Worm (Caenorhabditis elegans) whole organism, L4/young adult: Measurements from ENCODE around the gene nspb-7.

Experiments used
- W03F9.2 ChIP-seq: fragments of 150-350 bp; optimal IDR thresholded peaks from 2 replicates; lab custom pipeline; 2014; ENCODE audit warnings: missing biosample characterization, missing genetic modification characterization
- dao-5 ChIP-seq: sonication (generic microtip); optimal IDR thresholded peaks from 2 replicates; lab custom pipeline; 2016; ENCODE audit warnings: missing genotype, missing genetic modification characterization, moderate library complexity, missing compliant biosample characterization
- him-1 ChIP-seq: sonication (generic microtip); optimal IDR thresholded peaks from 2 replicates; lab custom pipeline; 2016; ENCODE audit warnings: missing genotype, missing genetic modification reagents, missing genetic modification characterization, missing compliant biosample characterization

Gene nspb-7

DNA sequence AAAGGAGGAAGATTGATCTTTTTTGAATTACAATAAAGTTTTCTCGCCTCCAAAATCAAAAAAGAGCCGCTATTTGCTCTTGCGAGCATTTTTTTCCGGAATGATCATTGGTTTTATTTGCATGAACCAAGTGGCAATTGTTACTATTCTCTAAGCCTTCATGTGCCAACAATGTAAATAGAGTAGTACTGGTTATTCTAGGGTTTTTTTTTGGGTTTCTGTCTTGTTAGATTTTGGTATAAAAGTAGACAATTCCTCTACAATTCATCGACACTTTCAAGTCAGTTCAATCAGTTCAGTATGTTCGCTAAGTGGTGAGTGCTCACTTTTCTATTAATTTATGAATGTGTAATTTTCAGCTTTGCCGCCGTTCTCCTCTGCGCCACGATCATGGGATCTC is at the start of gene nspb-7:
Gene nspb-7, plus strand, starts transcription at position 301 of the 400 bp plus-strand sequence.
- TF ChIP-seq him-1 (tag; lab: Kevin White, UChicago) (no peak), dao-5 (no peak), W03F9.2 (tag; lab: Kevin White, UChicago) (no peak)

DNA sequence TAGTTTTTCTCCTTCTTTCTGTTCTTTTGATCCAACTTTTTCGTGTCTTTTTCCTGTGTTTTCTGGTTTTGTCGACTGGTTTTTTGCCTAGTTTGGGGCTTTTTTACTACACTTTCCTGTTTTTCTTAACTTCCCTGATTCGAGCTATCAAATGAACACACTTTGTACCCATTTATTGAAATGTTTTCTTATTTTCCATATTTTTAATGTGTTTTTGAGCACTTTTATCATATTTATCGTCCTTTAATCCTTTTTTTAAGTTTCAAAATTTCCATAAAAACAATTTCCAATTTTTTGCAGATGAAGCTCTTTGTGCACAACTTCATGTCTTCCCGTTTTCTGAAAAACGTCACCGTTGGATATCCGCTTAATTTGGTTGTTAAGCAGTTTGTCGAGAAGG is 44.1 kb upstream of the nspb-7 start, which contains the start of gene C04H5.1:
Gene C04H5.1, plus strand, starts transcription at position 301 of the 400 bp plus-strand sequence.
- TF ChIP-seq W03F9.2 (tag; lab: Kevin White, UChicago) = no peak
- TF ChIP-seq dao-5 = no peak
- no peak for TF ChIP-seq him-1 (tag; lab: Kevin White, UChicago)

DNA sequence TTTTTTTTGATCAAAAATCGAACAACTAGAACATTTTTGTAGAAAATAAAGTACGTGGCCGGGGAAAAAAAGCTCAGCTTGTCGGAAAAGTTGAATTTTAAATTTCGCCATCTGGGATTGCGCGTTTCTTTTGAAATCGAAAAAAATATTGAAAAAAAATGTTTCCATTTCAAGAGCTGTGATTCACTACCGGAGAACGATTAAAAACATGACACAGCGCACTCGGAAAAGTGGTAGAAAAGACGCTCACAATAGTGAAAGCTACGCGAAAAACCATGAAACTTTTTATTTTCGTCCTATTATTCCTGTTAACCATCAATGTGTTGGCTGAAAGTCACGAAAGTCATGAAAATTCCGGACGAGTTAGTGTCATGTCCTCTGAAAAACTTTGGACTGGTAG is 40.4 kb upstream of the nspb-7 start, which contains the start of the genes clec-147 and C04H5.7:
Gene clec-147, minus strand, starts transcription at position 101 of the 400 bp plus-strand sequence.
Gene C04H5.7, plus strand, starts transcription at position 219 of the 400 bp plus-strand sequence.
- TF ChIP-seq him-1 (tag; lab: Kevin White, UChicago) (no peak), W03F9.2 (tag; lab: Kevin White, UChicago) (no peak), dao-5 (no peak)

DNA sequence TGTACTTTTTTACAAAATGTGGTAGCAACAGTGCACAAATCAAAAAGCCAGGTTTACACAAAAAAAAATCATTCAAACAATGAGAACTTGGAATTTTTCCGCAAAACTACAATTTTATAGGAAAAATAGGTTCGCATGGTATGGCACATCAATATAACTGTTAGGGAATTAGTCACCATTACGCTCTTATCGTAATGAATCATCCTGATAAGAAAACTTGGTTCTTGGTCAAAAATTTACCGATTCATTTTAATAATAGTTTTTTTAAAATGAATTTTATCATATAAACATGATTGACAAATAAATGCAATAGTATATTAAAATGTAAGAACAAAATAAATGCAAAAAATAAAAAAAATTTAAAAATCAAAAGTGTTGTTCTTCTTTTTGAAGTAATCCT is 37.6 kb upstream of the nspb-7 start:
- TF ChIP-seq him-1 (tag; lab: Kevin White, UChicago) (no peak), W03F9.2 (tag; lab: Kevin White, UChicago) (no peak), dao-5 (no peak)

DNA sequence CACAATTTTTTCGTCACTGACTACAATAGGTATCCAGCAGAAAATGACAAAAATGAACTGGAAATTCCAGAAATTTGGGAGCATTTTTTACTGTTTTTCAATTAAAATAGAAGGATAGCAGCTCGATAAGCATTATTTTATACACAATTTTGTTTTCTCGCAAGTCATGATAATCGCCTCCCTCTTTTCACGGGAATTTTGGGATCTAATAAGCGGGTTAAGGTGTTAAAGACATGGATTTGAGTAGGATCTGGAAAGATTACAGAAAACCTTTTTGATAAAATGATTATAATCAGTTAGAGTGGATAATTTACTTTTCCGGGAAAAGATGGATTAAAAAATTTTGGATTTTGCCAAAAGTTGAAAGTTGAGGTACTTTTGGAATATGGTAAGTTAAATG is 29.4 kb upstream of the nspb-7 start, which contains the start of gene gcy-29:
Gene gcy-29, minus strand, starts transcription at position 101 of the 400 bp plus-strand sequence.
- TF ChIP-seq him-1 (tag; lab: Kevin White, UChicago) = no peak
- TF ChIP-seq dao-5 = no peak
- no peak for TF ChIP-seq W03F9.2 (tag; lab: Kevin White, UChicago)

DNA sequence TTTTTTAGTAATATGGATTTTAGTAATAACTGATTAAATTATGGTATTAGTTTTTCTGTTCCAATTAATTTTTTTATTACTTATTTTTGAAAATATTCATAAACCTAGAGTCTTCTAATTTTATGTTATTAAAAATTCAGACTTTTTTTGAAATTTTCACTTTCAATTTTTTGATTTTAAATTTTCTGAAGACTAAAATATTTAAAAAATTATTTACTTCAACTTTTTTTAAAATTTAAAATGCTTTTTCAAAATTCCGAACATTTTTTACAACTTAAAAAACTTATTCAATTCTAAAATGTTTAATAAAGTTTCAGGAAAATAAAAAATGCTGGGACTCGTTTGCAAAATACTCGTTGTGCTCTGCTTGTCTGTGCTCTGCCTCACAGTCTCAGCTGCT is 27.5 kb upstream of the nspb-7 start, which contains the start of gene nlp-41:
Gene nlp-41, plus strand, starts transcription at position 301 of the 400 bp plus-strand sequence.
- no peak for TF ChIP-seq W03F9.2 (tag; lab: Kevin White, UChicago)
- no peak for TF ChIP-seq dao-5
- TF ChIP-seq him-1 (tag; lab: Kevin White, UChicago) = no peak

DNA sequence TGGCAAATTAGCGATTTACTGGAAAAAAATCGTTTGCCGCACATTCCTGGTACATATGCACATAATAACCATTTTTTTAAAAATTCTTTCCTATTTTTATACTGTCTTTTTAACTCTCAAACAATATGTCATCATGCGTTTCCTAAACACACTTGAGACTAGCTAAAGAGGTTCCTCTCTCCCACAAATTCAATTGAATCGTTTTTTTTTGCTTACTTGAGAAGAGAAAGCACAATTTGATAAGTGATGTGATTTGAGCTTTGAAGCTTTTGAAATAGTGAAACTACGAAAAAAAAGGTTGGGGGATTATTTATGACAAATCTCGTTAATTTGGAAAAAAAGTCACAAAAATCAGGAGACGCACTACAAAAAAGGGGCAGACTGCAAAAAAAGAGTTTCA is 23.1 kb upstream of the nspb-7 start:
- TF ChIP-seq dao-5 = no peak
- TF ChIP-seq him-1 (tag; lab: Kevin White, UChicago) = no peak
- TF ChIP-seq W03F9.2 (tag; lab: Kevin White, UChicago) = no peak

DNA sequence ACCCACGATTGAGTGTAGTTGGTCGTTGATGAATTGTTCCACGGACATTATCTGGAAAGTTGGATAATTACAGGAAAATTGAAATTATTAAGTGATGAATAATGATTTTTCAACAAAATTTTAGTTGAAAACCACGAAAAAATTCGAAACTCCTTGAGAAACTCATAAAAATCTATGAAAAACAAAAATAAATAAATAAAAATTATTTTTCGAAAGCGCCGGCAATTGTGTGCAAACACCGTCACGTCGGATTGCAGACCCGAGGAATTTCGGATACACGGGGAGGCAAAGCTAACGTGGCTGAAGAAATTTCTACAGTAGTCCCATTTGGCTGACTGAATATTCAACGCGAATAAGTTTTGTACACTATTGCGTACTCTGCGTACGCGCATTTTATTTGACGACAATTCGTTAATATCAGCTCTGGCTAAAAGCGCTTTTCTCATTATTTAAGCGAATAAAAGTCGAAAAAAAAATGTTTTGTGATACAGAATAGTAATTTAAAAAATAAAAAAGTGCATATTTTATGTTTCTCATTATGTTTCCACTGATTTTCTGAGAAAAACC is 16.5 kb upstream of the nspb-7 start, which contains the start of gene mog-4:
Gene mog-4, minus strand, starts transcription at position 51 of the 567 bp plus-strand sequence.
- peak; percentile 38 for TF ChIP-seq dao-5
- peak; percentile 96 for TF ChIP-seq him-1 (tag; lab: Kevin White, UChicago)
- TF ChIP-seq W03F9.2 (tag; lab: Kevin White, UChicago) = peak; percentile 88

DNA sequence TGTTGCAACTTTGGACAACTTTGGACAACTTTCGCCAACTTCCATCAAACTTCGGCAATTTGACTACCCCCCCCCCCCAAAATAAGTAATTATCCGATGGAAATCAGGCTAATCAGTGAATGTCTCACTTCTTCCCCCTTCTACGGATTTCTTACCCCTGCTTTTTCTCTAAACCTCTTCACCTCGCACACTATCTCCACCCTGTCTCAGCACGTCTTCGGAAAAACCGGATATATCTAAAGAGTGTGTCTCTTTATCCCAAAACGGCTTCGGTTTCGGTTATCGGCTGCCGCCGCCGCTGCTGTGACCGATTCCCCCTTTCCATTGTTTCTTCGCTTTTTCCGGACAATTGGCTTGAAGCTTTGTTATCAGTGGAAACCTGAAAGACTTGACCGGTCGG is 10.3 kb upstream of the nspb-7 start:
- no peak for TF ChIP-seq dao-5
- TF ChIP-seq W03F9.2 (tag; lab: Kevin White, UChicago) = no peak
- no peak for TF ChIP-seq him-1 (tag; lab: Kevin White, UChicago)

DNA sequence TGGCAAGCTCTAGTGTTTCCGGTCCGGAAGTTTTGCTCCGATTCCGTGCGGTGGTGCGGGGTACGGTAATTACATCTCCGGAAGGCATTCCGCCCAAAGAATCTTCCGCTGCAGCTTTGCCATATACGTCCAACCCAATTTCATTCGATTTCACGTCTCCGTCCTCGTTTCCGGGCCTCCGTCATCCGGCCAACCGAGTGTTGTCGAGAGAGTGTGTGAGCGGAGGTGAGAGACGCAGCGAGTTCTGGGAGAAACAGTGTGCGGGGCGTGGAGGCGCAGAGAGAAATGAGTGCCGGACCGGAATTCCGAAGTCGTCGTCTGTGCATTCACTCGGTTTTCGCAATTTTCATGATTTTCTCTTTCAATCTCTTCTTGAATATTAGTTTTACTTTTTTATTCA is 8.8 kb upstream of the nspb-7 start:
- TF ChIP-seq W03F9.2 (tag; lab: Kevin White, UChicago) (no peak), dao-5 (no peak), him-1 (tag; lab: Kevin White, UChicago) (no peak)

DNA sequence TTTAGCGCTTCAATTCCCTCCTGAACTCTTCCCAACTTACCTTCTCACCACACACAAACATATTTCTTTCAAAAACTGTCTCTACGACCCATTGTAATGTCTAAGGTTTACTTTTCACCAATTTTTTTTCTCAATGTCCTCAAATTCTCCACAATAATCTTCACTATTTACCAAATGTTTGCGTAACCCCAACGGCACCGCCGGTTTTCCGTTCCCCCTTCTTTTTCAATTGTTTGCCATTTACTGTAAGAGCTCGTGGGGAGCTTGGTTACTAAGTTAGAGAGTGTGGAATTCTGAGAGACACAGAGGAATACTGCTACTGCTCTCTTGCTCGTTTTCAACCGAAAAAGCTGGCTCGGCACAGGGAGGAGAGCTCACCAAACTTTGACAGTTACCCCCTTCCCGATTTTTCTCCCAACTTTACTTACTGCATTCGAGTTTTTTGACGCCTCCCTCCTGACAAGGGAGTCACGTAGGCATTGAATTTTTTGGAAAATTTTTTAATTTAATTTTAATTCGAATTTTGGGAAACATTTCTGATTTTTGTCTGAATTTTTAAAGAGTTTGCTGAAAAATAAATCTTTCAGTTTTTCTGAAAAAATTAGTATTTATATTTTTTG is 7.5 kb upstream of the nspb-7 start:
- TF ChIP-seq dao-5 = no peak
- no peak for TF ChIP-seq W03F9.2 (tag; lab: Kevin White, UChicago)
- no peak for TF ChIP-seq him-1 (tag; lab: Kevin White, UChicago)

DNA sequence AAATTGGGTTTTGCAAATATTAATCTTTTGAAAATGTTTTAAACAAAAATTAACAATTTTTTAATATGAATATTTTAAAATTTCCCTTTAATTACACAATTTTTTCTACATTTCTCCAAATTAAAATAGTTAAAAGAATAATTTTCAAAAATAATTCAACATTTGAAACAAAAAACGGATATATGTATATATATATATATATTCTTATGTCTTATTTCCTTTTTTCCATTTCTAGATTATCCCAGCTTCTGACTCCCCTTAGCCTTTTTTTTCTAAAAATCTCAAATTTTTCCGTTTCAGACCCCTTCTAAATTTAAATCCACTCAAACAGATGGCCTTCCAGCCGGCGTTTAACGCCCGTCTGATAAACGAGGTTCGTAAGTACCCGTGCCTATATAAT is 4.8 kb upstream of the nspb-7 start, which contains the start of gene madf-5:
Gene madf-5, plus strand, starts transcription at position 301 of the 400 bp plus-strand sequence.
- TF ChIP-seq W03F9.2 (tag; lab: Kevin White, UChicago) (no peak), him-1 (tag; lab: Kevin White, UChicago) (no peak), dao-5 (no peak)

DNA sequence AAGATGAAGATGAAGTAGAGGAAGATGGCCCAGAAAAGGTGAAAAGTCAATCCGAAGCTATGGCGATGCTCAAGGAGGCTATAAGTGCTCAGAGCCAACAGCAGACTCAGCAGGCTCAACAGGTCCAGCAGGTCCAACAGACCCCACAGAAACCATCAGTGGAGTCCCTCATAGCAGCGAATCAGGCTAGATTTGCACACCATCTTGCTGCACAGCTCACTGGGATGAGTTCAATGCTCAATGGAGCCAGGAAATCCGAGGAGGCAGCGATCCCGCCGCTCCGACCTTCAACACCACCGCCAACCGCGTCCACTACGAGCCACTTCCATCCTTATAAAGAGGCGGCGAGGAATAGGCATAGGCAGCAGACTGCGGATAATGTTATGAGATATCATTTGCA is 3.3 kb upstream of the nspb-7 start:
- TF ChIP-seq W03F9.2 (tag; lab: Kevin White, UChicago) (no peak), dao-5 (no peak), him-1 (tag; lab: Kevin White, UChicago) (no peak)

DNA sequence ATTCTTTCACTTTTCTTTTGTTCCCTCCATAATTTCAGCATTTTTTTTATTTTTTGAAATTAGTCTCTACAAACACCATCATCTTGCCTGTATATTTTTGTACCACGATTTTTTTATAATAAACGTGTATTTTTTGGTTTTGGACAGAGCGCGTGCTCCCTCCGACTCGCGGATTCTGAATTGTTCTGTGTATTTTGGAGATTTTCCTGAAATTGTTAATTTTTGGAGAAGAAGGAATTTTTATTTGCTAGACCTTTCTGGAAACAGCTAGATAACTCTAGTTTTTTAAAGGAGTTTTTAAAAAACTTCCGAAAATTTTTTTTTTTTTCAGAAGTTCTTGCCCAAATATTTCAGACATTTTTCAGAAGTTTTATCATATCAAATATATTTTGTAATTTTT is 1.7 kb upstream of the nspb-7 start, which contains the start of gene C01G12.13:
Gene C01G12.13, plus strand, starts transcription at position 301 of the 400 bp plus-strand sequence.
- TF ChIP-seq him-1 (tag; lab: Kevin White, UChicago) (no peak), dao-5 (no peak), W03F9.2 (tag; lab: Kevin White, UChicago) (no peak)
